Fruit fly (Drosophila melanogaster) whole organism, adult: ENCODE results near the gene und.

Experiments
- CG1620 ChIP-seq: fragments of 200-800 bp; sonication (Bioruptor generic); optimal IDR thresholded peaks from 2 replicates; lab custom pipeline; 2016; ENCODE audit warnings: missing biosample characterization, missing genetic modification characterization
- CG33017 ChIP-seq: fragments of 200-800 bp; sonication (Bioruptor generic); optimal IDR thresholded peaks from 2 replicates; lab custom pipeline; 2018; ENCODE audit warnings: missing biosample characterization, mild to moderate bottlenecking, missing genetic modification characterization, moderate library complexity
- CG7045 ChIP-seq: fragments of 200-800 bp; sonication (Bioruptor generic); optimal IDR thresholded peaks from 2 replicates; lab custom pipeline; 2017; ENCODE audit warnings: missing biosample characterization, mild to moderate bottlenecking, missing genetic modification characterization
- cic ChIP-seq: fragments of 200-800 bp; sonication (Bioruptor generic); optimal IDR thresholded peaks from 2 replicates; lab custom pipeline; 2017; ENCODE audit warnings: missing biosample characterization, mild to moderate bottlenecking, missing genetic modification characterization, moderate library complexity
- cnc ChIP-seq, 2 experiments: fragments of >200 bp; optimal IDR thresholded peaks; 2 replicates each; lab custom pipeline; 2017
- ovo ChIP-seq: fragments of 200-800 bp; sonication (Bioruptor generic); optimal IDR thresholded peaks from 2 replicates; lab custom pipeline; 2016; ENCODE audit warnings: missing biosample characterization, missing genetic modification characterization
- pad ChIP-seq: fragments of 200-800 bp; sonication (Bioruptor generic); optimal IDR thresholded peaks from 3 replicates; lab custom pipeline; 2017; ENCODE audit warnings: missing biosample characterization, missing genetic modification characterization, mild to moderate bottlenecking, moderate library complexity, missing genetic modification reagents

- TF ChIP-seq pad (GFP tag; lab: Kevin White, UChicago) (no peak), cic (no peak), CG1620 (GFP tag; lab: Kevin White, UChicago) (no peak), CG33017 (tag; lab: Kevin White, UChicago) (no peak), cnc (optimal IDR thresholded peaks at IDR 0.05; lab: Kevin White, UChicago) (no peak), CG7045 (no peak), ovo (no peak)
Measured at dm6 chr2L:9736000-9736695, 27.0 kb upstream of the und start, which contains the start of gene CG13117.
